Worm (Caenorhabditis elegans) whole organism, late embryonic: ENCODE data around the gene syg-1.

ENCODE experiments used
- C08G9.2 ChIP-seq: sonication (generic microtip); optimal IDR thresholded peaks from 2 replicates; lab custom pipeline; 2016; ENCODE audit warnings: mild to moderate bottlenecking, missing genetic modification characterization, moderate library complexity, missing compliant biosample characterization
- C38D4.7 ChIP-seq: fragments of 200-800 bp; sonication (Bioruptor generic); optimal IDR thresholded peaks from 2 replicates; lab custom pipeline; 2018; ENCODE audit warnings: mild to moderate bottlenecking, missing genetic modification characterization, moderate library complexity, missing compliant biosample characterization
- F13H6.1 ChIP-seq: sonication (generic microtip); optimal IDR thresholded peaks from 2 replicates; lab custom pipeline; 2016; ENCODE audit warnings: missing genetic modification characterization, missing compliant biosample characterization
- K02D7.2 ChIP-seq: sonication (generic microtip); optimal IDR thresholded peaks from 2 replicates; lab custom pipeline; 2017; ENCODE audit warnings: mild to moderate bottlenecking, missing genetic modification characterization, missing compliant biosample characterization
- K09A11.1 ChIP-seq: sonication (generic microtip); optimal IDR thresholded peaks from 2 replicates; lab custom pipeline; 2017; ENCODE audit warnings: antibody characterized with exemption, mild to moderate bottlenecking, missing genetic modification characterization, missing compliant biosample characterization; ENCODE audit not compliant: insufficient read depth
- Y22D7AL.16 ChIP-seq: sonication (generic microtip); optimal IDR thresholded peaks from 2 replicates; lab custom pipeline; 2016; ENCODE audit warnings: missing genetic modification characterization, missing compliant biosample characterization
- ahr-1 ChIP-seq: sonication (generic microtip); optimal IDR thresholded peaks from 2 replicates; lab custom pipeline; 2016; ENCODE audit warnings: missing genetic modification characterization, missing compliant biosample characterization
- ama-1 ChIP-seq: fragments of 150-350 bp; optimal IDR thresholded peaks from 2 replicates; lab custom pipeline; 2014
- ceh-14 ChIP-seq: sonication (generic microtip); optimal IDR thresholded peaks from 2 replicates; lab custom pipeline; 2016; ENCODE audit warnings: missing genotype, missing genetic modification characterization, missing compliant biosample characterization
- ceh-19 ChIP-seq: fragments of 200-800 bp; sonication (Bioruptor generic); optimal IDR thresholded peaks from 2 replicates; lab custom pipeline; 2018; ENCODE audit warnings: mild to moderate bottlenecking, missing genetic modification characterization, missing compliant biosample characterization
- ceh-22 ChIP-seq: sonication (generic microtip); optimal IDR thresholded peaks from 2 replicates; lab custom pipeline; 2017; ENCODE audit warnings: missing biosample characterization, missing genetic modification characterization
- ceh-24 ChIP-seq: sonication (generic microtip); optimal IDR thresholded peaks from 2 replicates; lab custom pipeline; 2016; ENCODE audit warnings: mild to moderate bottlenecking, missing genetic modification characterization, missing compliant biosample characterization
- ceh-34 ChIP-seq: sonication (generic microtip); optimal IDR thresholded peaks from 2 replicates; lab custom pipeline; 2016; ENCODE audit warnings: mild to moderate bottlenecking, missing genetic modification characterization, missing compliant biosample characterization
- ceh-45 ChIP-seq: fragments of 200-800 bp; sonication (Bioruptor generic); IDR thresholded peaks from 2 replicates; pipeline ENCODE4 v1.3.6; 2022; ENCODE audit warnings: missing genetic modification reagents, missing genetic modification characterization, missing compliant biosample characterization
- ceh-48 ChIP-seq: sonication (generic microtip); optimal IDR thresholded peaks from 2 replicates; lab custom pipeline; 2016; ENCODE audit warnings: missing genetic modification characterization, inconsistent platforms, missing compliant biosample characterization
- ceh-6 ChIP-seq: fragments of 200-800 bp; sonication (Bioruptor generic); optimal IDR thresholded peaks from 2 replicates; lab custom pipeline; 2018; ENCODE audit warnings: mild to moderate bottlenecking, missing genetic modification characterization, missing compliant biosample characterization
- ceh-9 ChIP-seq: sonication (generic microtip); optimal IDR thresholded peaks from 2 replicates; lab custom pipeline; 2016; ENCODE audit warnings: mild to moderate bottlenecking, missing genetic modification characterization, inconsistent platforms, missing compliant biosample characterization
- dmd-4 ChIP-seq: sonication (generic microtip); optimal IDR thresholded peaks from 2 replicates; lab custom pipeline; 2016; ENCODE audit warnings: borderline replicate concordance, missing genetic modification characterization, missing compliant biosample characterization
- dve-1 ChIP-seq: sonication (generic microtip); optimal IDR thresholded peaks from 2 replicates; lab custom pipeline; 2017; ENCODE audit warnings: antibody characterized with exemption, mild to moderate bottlenecking, missing genetic modification characterization, missing compliant biosample characterization
- elt-2 ChIP-seq: sonication (generic microtip); optimal IDR thresholded peaks from 2 replicates; lab custom pipeline; 2016; ENCODE audit warnings: missing genetic modification reagents, missing genetic modification characterization, missing compliant biosample characterization
- fkh-10 ChIP-seq: fragments of 150-350 bp; optimal IDR thresholded peaks from 2 replicates; lab custom pipeline; 2014; ENCODE audit warnings: missing biosample characterization, missing genetic modification reagents, missing genetic modification characterization
- gmeb-2 ChIP-seq: sonication (generic microtip); optimal IDR thresholded peaks from 2 replicates; lab custom pipeline; 2016; ENCODE audit warnings: missing genetic modification characterization, inconsistent platforms, missing compliant biosample characterization
- hlh-13 ChIP-seq: fragments of 200-800 bp; sonication (Bioruptor generic); optimal IDR thresholded peaks from 2 replicates; lab custom pipeline; 2018; ENCODE audit warnings: mild to moderate bottlenecking, missing genetic modification characterization, missing compliant biosample characterization
- hlh-15 ChIP-seq: sonication (generic microtip); optimal IDR thresholded peaks from 2 replicates; lab custom pipeline; 2016; ENCODE audit warnings: missing genetic modification characterization, missing compliant biosample characterization
- hlh-6 ChIP-seq: sonication (generic microtip); optimal IDR thresholded peaks from 2 replicates; lab custom pipeline; 2016; ENCODE audit warnings: missing genotype, missing genetic modification characterization, missing compliant biosample characterization
- lim-6 ChIP-seq: sonication (generic microtip); optimal IDR thresholded peaks from 2 replicates; lab custom pipeline; 2016; ENCODE audit warnings: missing genetic modification characterization, missing compliant biosample characterization
- lin-11 ChIP-seq: fragments of 200-800 bp; sonication (Bioruptor generic); optimal IDR thresholded peaks from 2 replicates; lab custom pipeline; 2018; ENCODE audit warnings: mild to moderate bottlenecking, missing genetic modification characterization, missing compliant biosample characterization
- mec-3 ChIP-seq: sonication (generic microtip); optimal IDR thresholded peaks from 2 replicates; lab custom pipeline; 2016; ENCODE audit warnings: borderline replicate concordance, missing genetic modification characterization, missing compliant biosample characterization
- nfya-1 ChIP-seq: sonication (generic microtip); optimal IDR thresholded peaks from 2 replicates; lab custom pipeline; 2017; ENCODE audit warnings: missing genetic modification characterization, mild to moderate bottlenecking, missing compliant biosample characterization, antibody characterized with exemption, moderate library complexity
- npax-4 ChIP-seq: sonication (generic microtip); optimal IDR thresholded peaks from 2 replicates; lab custom pipeline; 2016; ENCODE audit warnings: missing genetic modification characterization, missing compliant biosample characterization
- odd-2 ChIP-seq: sonication (generic microtip); optimal IDR thresholded peaks from 2 replicates; lab custom pipeline; 2017; ENCODE audit warnings: antibody characterized with exemption, mild to moderate bottlenecking, missing genetic modification characterization, missing compliant biosample characterization
- pat-9 ChIP-seq: fragments of 200-800 bp; sonication (Bioruptor generic); optimal IDR thresholded peaks from 2 replicates; lab custom pipeline; 2018; ENCODE audit warnings: mild to moderate bottlenecking, missing genetic modification characterization, moderate library complexity, missing compliant biosample characterization
- pax-1 ChIP-seq: fragments of 150-350 bp; optimal IDR thresholded peaks from 2 replicates; lab custom pipeline; 2014; ENCODE audit warnings: missing biosample characterization, missing genetic modification characterization
- pha-2 ChIP-seq: sonication (generic microtip); optimal IDR thresholded peaks from 2 replicates; lab custom pipeline; 2017; ENCODE audit warnings: mild to moderate bottlenecking, missing genetic modification characterization, missing compliant biosample characterization
- pha-4 ChIP-seq: fragments of 150-350 bp; optimal IDR thresholded peaks from 2 replicates; lab custom pipeline; 2018; ENCODE audit warnings: missing biosample characterization, missing genetic modification reagents, missing genetic modification characterization
- pros-1 ChIP-seq: fragments of 150-350 bp; optimal IDR thresholded peaks from 2 replicates; lab custom pipeline; 2014; ENCODE audit warnings: missing biosample characterization, missing genetic modification reagents, missing genetic modification characterization
- ref-2 ChIP-seq: sonication (generic microtip); optimal IDR thresholded peaks from 2 replicates; lab custom pipeline; 2016; ENCODE audit warnings: missing genetic modification characterization, missing compliant biosample characterization
- rnt-1 ChIP-seq: sonication (generic microtip); optimal IDR thresholded peaks from 2 replicates; lab custom pipeline; 2016; ENCODE audit warnings: missing genetic modification characterization, missing compliant biosample characterization
- sdc-2 ChIP-seq: sonication (generic microtip); optimal IDR thresholded peaks from 2 replicates; lab custom pipeline; 2016; ENCODE audit warnings: missing genotype, missing genetic modification characterization, missing compliant biosample characterization
- sox-4 ChIP-seq: sonication (generic microtip); optimal IDR thresholded peaks from 2 replicates; lab custom pipeline; 2017; ENCODE audit warnings: mild to moderate bottlenecking, missing genetic modification characterization, inconsistent platforms, missing compliant biosample characterization
- tbx-2 ChIP-seq: sonication (generic microtip); optimal IDR thresholded peaks from 2 replicates; lab custom pipeline; 2016; ENCODE audit warnings: missing genetic modification characterization, missing compliant biosample characterization
- tbx-7 ChIP-seq: sonication (generic microtip); optimal IDR thresholded peaks from 2 replicates; lab custom pipeline; 2016; ENCODE audit warnings: missing genotype, missing genetic modification characterization, missing compliant biosample characterization
- ttx-3 ChIP-seq: sonication (generic microtip); optimal IDR thresholded peaks from 2 replicates; lab custom pipeline; 2016; ENCODE audit warnings: missing genetic modification reagents, missing genetic modification characterization, missing compliant biosample characterization
- unc-42 ChIP-seq: sonication (generic microtip); optimal IDR thresholded peaks from 2 replicates; lab custom pipeline; 2016; ENCODE audit warnings: missing genotype, missing genetic modification characterization, missing compliant biosample characterization
- zip-5 ChIP-seq: sonication (generic microtip); optimal IDR thresholded peaks from 2 replicates; lab custom pipeline; 2016; ENCODE audit warnings: missing genetic modification characterization, missing compliant biosample characterization
- ztf-16 ChIP-seq: sonication (generic microtip); optimal IDR thresholded peaks from 2 replicates; lab custom pipeline; 2017; ENCODE audit warnings: missing genetic modification characterization, missing compliant biosample characterization

Gene syg-1

ce11 chrX:2553433-2553860, 38.3 kb upstream of the syg-1 start (continued):
- peak; percentile 69 for TF ChIP-seq tbx-2
- peak; percentile 27 for TF ChIP-seq C08G9.2 (tag; lab: Kevin White, UChicago)
- TF ChIP-seq zip-5 (tag; lab: Kevin White, UChicago), result no peak
- TF ChIP-seq K09A11.1, result no peak
- no peak for TF ChIP-seq Y22D7AL.16
- TF ChIP-seq gmeb-2, result peak; percentile 11
- TF ChIP-seq sdc-2, result peak; percentile 65
- no peak for TF ChIP-seq unc-42
- peak; percentile 70 for TF ChIP-seq ztf-16 (tag; lab: Kevin White, UChicago)
- peak; percentile 39 for TF ChIP-seq sox-4 (tag; lab: Kevin White, UChicago)
- no peak for TF ChIP-seq pax-1
- TF ChIP-seq K02D7.2, result no peak
- TF ChIP-seq mec-3, result no peak
- TF ChIP-seq ceh-34, result peak; percentile 40
- peak; percentile 66 for TF ChIP-seq pha-2 (tag; lab: Kevin White, UChicago)
- TF ChIP-seq fkh-10, result no peak
- peak; percentile 51 for TF ChIP-seq lim-6 (tag; lab: Kevin White, UChicago)
- peak; percentile 47 for TF ChIP-seq ceh-19 (GFP tag; lab: Kevin White, UChicago)
- TF ChIP-seq dmd-4, result no peak
- TF ChIP-seq hlh-6 (tag; lab: Kevin White, UChicago), result no peak
- peak; percentile 28 for TF ChIP-seq ceh-14 (tag; lab: Kevin White, UChicago)
- peak; percentile 50 for TF ChIP-seq C38D4.7 (GFP tag; lab: Kevin White, UChicago)
- peak; percentile 52 for TF ChIP-seq lin-11 (tag; lab: Kevin White, UChicago)
- peak; percentile 32 for TF ChIP-seq ttx-3 (tag; lab: Kevin White, UChicago)
- no peak for TF ChIP-seq tbx-7 (tag; lab: Kevin White, UChicago)
- peak; percentile 20 for TF ChIP-seq hlh-13 (GFP tag; lab: Kevin White, UChicago)
- TF ChIP-seq ama-1 (lab: Kevin White, UChicago), result no peak
- TF ChIP-seq dve-1 (tag; lab: Kevin White, UChicago), result no peak
- TF ChIP-seq ceh-48 (tag; lab: Kevin White, UChicago), result peak; percentile 8
- no peak for TF ChIP-seq ceh-22 (tag; lab: Kevin White, UChicago)
- no peak for TF ChIP-seq pha-4 (tag; lab: Kevin White, UChicago)
- peak; percentile 49 for TF ChIP-seq ref-2
- TF ChIP-seq elt-2 (tag; lab: Kevin White, UChicago), result peak; percentile 2
- peak; percentile 10 for TF ChIP-seq ceh-6 (GFP tag; lab: Kevin White, UChicago)
- TF ChIP-seq odd-2, result no peak
- TF ChIP-seq ceh-24 (tag; lab: Kevin White, UChicago), result no peak
- 0 out of 2 replicates have a peak, but pooled peaks have one; percentile 52 for TF ChIP-seq ceh-45 (GFP tag; lab: Robert Waterston, UW)
- peak; percentile 34 for TF ChIP-seq pat-9
- no peak for TF ChIP-seq ceh-9 (tag; lab: Kevin White, UChicago)
- TF ChIP-seq pros-1 (tag; lab: Kevin White, UChicago), result peak; percentile 44
- peak; percentile 46 for TF ChIP-seq hlh-15 (tag; lab: Kevin White, UChicago)
- TF ChIP-seq rnt-1 (tag; lab: Kevin White, UChicago), result peak; percentile 62
- TF ChIP-seq ahr-1, result no peak
- peak; percentile 9 for TF ChIP-seq npax-4 (tag; lab: Kevin White, UChicago)
- TF ChIP-seq nfya-1 (tag; lab: Kevin White, UChicago), result peak; percentile 39
- TF ChIP-seq F13H6.1 (tag; lab: Kevin White, UChicago), result peak; percentile 11
